Worm (Caenorhabditis elegans): Measurements from ENCODE around the gene mog-5.

Gene mog-5

ce11 chrII:5358137-5358745 lies 41.1 kb upstream of the mog-5 start, which contains the start of the genes F09E5.11 and bmy-1:
Gene F09E5.11, minus strand, starts transcription at chrII:5358187.
Gene bmy-1, plus strand, starts transcription at chrII:5358695.
- peak; percentile 87 for TF ChIP-seq R02D3.7 (tag; optimal IDR thresholded peaks at IDR 0.05)
- peak; percentile 83 for TF ChIP-seq sma-3 (GFP tag; optimal IDR thresholded peaks at IDR 0.05)
- peak; percentile 83 for TF ChIP-seq gmeb-1 (tag; optimal IDR thresholded peaks at IDR 0.05)
- TF ChIP-seq F13H6.1 (tag; optimal IDR thresholded peaks at IDR 0.05), result peak; percentile 83
- no peak for TF ChIP-seq peb-1 (tag; optimal IDR thresholded peaks at IDR 0.05)
- TF ChIP-seq sma-9 (GFP tag; optimal IDR thresholded peaks at IDR 0.05), result peak; percentile 79
- TF ChIP-seq sma-9 (tag; optimal IDR thresholded peaks at IDR 0.05), result no peak
- no peak for TF ChIP-seq nhr-12 (tag; optimal IDR thresholded peaks at IDR 0.05)
- no peak for TF ChIP-seq ztf-1 (GFP tag; conservative IDR thresholded peaks at IDR 0.05)
- TF ChIP-seq nhr-129 (tag; optimal IDR thresholded peaks at IDR 0.05), result peak; percentile 80
- peak; percentile 64 for TF ChIP-seq nhr-21 (tag; optimal IDR thresholded peaks at IDR 0.05)
- TF ChIP-seq Y55F3AM.14 (GFP tag; optimal IDR thresholded peaks at IDR 0.05), result peak; percentile 61
- no peak for TF ChIP-seq aly-2 (tag; optimal IDR thresholded peaks at IDR 0.05)
- TF ChIP-seq lsy-2 (tag; optimal IDR thresholded peaks at IDR 0.05), result peak; percentile 59 to 85
- peak; percentile 89 for TF ChIP-seq lin-11 (tag; optimal IDR thresholded peaks at IDR 0.05)
- peak; percentile 54 for TF ChIP-seq snpc-4 (tag; optimal IDR thresholded peaks at IDR 0.05)
- peak; percentile 29 for TF ChIP-seq ZK546.5 (tag; optimal IDR thresholded peaks at IDR 0.05)
- no peak for TF ChIP-seq ztf-11 (tag; optimal IDR thresholded peaks at IDR 0.05)
- no peak for TF ChIP-seq nhr-23 (tag; optimal IDR thresholded peaks at IDR 0.05)
- TF ChIP-seq unc-62 (GFP tag; optimal IDR thresholded peaks at IDR 0.05), result no peak
- TF ChIP-seq mbf-1 (tag; optimal IDR thresholded peaks at IDR 0.05), result no peak
- TF ChIP-seq fos-1 (tag; optimal IDR thresholded peaks at IDR 0.05), result peak; percentile 56
- peak; percentile 86 for TF ChIP-seq lin-13 (GFP tag; optimal IDR thresholded peaks at IDR 0.05)
- no peak for TF ChIP-seq elt-3 (tag; optimal IDR thresholded peaks at IDR 0.05)
- TF ChIP-seq ceh-16 (tag; optimal IDR thresholded peaks at IDR 0.05), result peak; percentile 19
- no peak for TF ChIP-seq dmd-4 (tag; optimal IDR thresholded peaks at IDR 0.05)
- TF ChIP-seq ceh-82 (tag; optimal IDR thresholded peaks at IDR 0.05), result peak; percentile 43
- peak; percentile 10 for TF ChIP-seq blmp-1 (tag; optimal IDR thresholded peaks at IDR 0.05; ENCODE audit: insufficient read depth)
- TF ChIP-seq lin-39 (tag; optimal IDR thresholded peaks at IDR 0.05), result no peak
- TF ChIP-seq ztf-4 (tag; optimal IDR thresholded peaks at IDR 0.05), result peak; percentile 63
- no peak for TF ChIP-seq alr-1 (tag; optimal IDR thresholded peaks at IDR 0.05)
- peak; percentile 52 for TF ChIP-seq nhr-237 (tag; optimal IDR thresholded peaks at IDR 0.05)
- TF ChIP-seq mab-5 (tag; optimal IDR thresholded peaks at IDR 0.05), result peak; percentile 56
- no peak for TF ChIP-seq nhr-11 (tag; optimal IDR thresholded peaks at IDR 0.05)
- no peak for TF ChIP-seq unc-39 (tag; optimal IDR thresholded peaks at IDR 0.05)
- no peak for TF ChIP-seq nhr-6 (tag; optimal IDR thresholded peaks at IDR 0.05)
- TF ChIP-seq mdl-1 (tag; optimal IDR thresholded peaks at IDR 0.05), result peak in 1 of 2 experiments; percentile 51
- TF ChIP-seq elt-1 (tag; optimal IDR thresholded peaks at IDR 0.05), result no peak
- no peak for TF ChIP-seq nhr-77 (tag; optimal IDR thresholded peaks at IDR 0.05)
- TF ChIP-seq egl-27 (tag; optimal IDR thresholded peaks at IDR 0.05), result no peak
- TF ChIP-seq nhr-25 (tag; optimal IDR thresholded peaks at IDR 0.05), result peak; percentile 53
- TF ChIP-seq zag-1 (tag; optimal IDR thresholded peaks at IDR 0.05), result peak; percentile 72
- no peak for TF ChIP-seq nhr-10 (tag; optimal IDR thresholded peaks at IDR 0.05)
- TF ChIP-seq sem-4 (tag; optimal IDR thresholded peaks at IDR 0.05), result peak; percentile 76
- peak; percentile 84 for TF ChIP-seq C34F6.9 (tag; optimal IDR thresholded peaks at IDR 0.05)
- peak; percentile 94 for TF ChIP-seq unc-55 (GFP tag; optimal IDR thresholded peaks at IDR 0.05)
- TF ChIP-seq ama-1 (optimal IDR thresholded peaks at IDR 0.05), result no peak
- TF ChIP-seq skn-1 (tag; optimal IDR thresholded peaks at IDR 0.05), result peak; percentile 41
- TF ChIP-seq crh-2 (tag; optimal IDR thresholded peaks at IDR 0.05), result peak; percentile 81
